Worm (Caenorhabditis elegans): ENCODE data around the gene F38H4.3.

F38H4.3 gene

ce11 chrIV:11842121-11842520, at the start of gene F38H4.3:
Gene F38H4.3 (plus strand): TSS chrIV:11842421.
- TF ChIP-seq B0310.2 (tag; optimal IDR thresholded peaks at IDR 0.05) (no peak), scrt-1 (GFP tag; IDR thresholded peaks at IDR 0.05) (no peak), tra-4 (tag; optimal IDR thresholded peaks at IDR 0.05) (no peak), pes-1 (GFP tag; IDR thresholded peaks at IDR 0.05) (no peak), tbx-37 (GFP tag; conservative IDR thresholded peaks at IDR 0.05) (no peak), sea-1 (GFP tag; conservative IDR thresholded peaks at IDR 0.05) (no peak), ceh-36 (tag; optimal IDR thresholded peaks at IDR 0.05) (no peak), hmg-4 (GFP tag; optimal IDR thresholded peaks at IDR 0.05) (no peak), ceh-13 (GFP tag; optimal IDR thresholded peaks at IDR 0.05) (no peak)

DNA sequence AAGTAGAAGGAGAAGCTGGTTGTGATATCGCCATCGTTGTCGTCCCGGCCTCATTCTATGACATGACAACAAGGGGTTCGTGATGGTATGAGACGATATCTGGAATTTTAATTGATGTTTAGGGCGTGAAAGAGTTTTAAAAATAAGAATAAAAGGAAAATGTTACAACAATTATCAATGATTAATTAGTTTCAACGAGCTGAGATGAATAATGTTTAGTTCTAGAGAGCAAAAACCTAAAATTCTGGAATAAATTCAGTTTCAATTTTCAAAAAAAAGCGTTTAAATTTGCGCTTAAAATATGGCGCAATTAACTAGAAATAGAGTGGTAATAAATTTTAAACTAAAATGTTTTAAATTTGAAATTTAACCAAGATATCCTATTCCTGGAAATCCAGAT, 49.7 kb upstream of the F38H4.3 start, which contains the start of gene H01G02.3:
TSS of gene H01G02.3 (minus strand) at position 101 of the 400 bp plus-strand sequence.
- TF ChIP-seq ceh-36 (tag; optimal IDR thresholded peaks at IDR 0.05), result no peak

DNA sequence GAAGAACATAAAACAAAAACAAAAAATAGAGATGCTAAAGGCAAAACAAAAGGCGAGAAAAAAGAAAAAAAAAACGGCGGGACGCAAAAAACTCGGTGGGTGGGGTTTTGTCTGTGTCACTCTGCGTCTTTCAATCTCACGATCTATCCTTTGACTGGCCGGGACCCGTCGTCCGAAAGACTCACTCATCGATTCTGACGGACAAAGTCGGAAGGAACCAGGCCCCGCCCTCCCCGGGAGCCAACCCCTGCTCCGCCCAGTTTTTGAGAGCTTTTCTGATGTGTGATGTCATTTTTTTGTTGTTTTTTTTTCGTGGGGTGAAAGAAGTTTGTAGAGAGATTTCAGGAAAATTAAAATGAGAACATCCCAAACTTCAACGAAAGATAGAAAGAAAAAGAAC, 49.1 kb upstream of the F38H4.3 start:
- no peak for TF ChIP-seq hmg-4 (GFP tag; optimal IDR thresholded peaks at IDR 0.05)
- TF ChIP-seq pes-1 (GFP tag; IDR thresholded peaks at IDR 0.05), result no peak
- TF ChIP-seq sea-1 (GFP tag; conservative IDR thresholded peaks at IDR 0.05), result no peak
- no peak for TF ChIP-seq ama-1 (optimal IDR thresholded peaks at IDR 0.05)
- TF ChIP-seq B0310.2 (tag; optimal IDR thresholded peaks at IDR 0.05), result no peak
- no peak for TF ChIP-seq scrt-1 (GFP tag; IDR thresholded peaks at IDR 0.05)
- TF ChIP-seq F13C5.2 (tag; optimal IDR thresholded peaks at IDR 0.05), result no peak
- no peak for TF ChIP-seq tra-4 (tag; optimal IDR thresholded peaks at IDR 0.05)
- no peak for TF ChIP-seq ets-7 (tag; optimal IDR thresholded peaks at IDR 0.05)
- no peak for TF ChIP-seq tbx-11 (GFP tag; IDR thresholded peaks at IDR 0.05)
- TF ChIP-seq ceh-13 (GFP tag; optimal IDR thresholded peaks at IDR 0.05), result no peak
- no peak for TF ChIP-seq flt-1 (GFP tag; IDR thresholded peaks at IDR 0.05)
- no peak for TF ChIP-seq aly-1 (tag; optimal IDR thresholded peaks at IDR 0.05)
- TF ChIP-seq ceh-36 (tag; optimal IDR thresholded peaks at IDR 0.05), result no peak
- TF ChIP-seq tbx-37 (GFP tag; conservative IDR thresholded peaks at IDR 0.05), result no peak
- TF ChIP-seq hmbx-1 (tag; optimal IDR thresholded peaks at IDR 0.05), result no peak

- TF ChIP-seq ceh-36 (tag; optimal IDR thresholded peaks at IDR 0.05) (no peak), tbx-11 (GFP tag; IDR thresholded peaks at IDR 0.05) (no peak), hnd-1 (tag; optimal IDR thresholded peaks at IDR 0.05) (no peak), aly-1 (tag; optimal IDR thresholded peaks at IDR 0.05) (no peak), B0310.2 (tag; optimal IDR thresholded peaks at IDR 0.05) (no peak), ama-1 (optimal IDR thresholded peaks at IDR 0.05) (no peak), tbx-37 (GFP tag; conservative IDR thresholded peaks at IDR 0.05) (no peak), scrt-1 (GFP tag; IDR thresholded peaks at IDR 0.05) (no peak), ceh-13 (GFP tag; optimal IDR thresholded peaks at IDR 0.05) (no peak), ets-7 (tag; optimal IDR thresholded peaks at IDR 0.05) (no peak), tra-4 (tag; optimal IDR thresholded peaks at IDR 0.05) (no peak), pes-1 (GFP tag; IDR thresholded peaks at IDR 0.05) (no peak), flt-1 (GFP tag; IDR thresholded peaks at IDR 0.05) (no peak), hmbx-1 (tag; optimal IDR thresholded peaks at IDR 0.05) (no peak), hmg-4 (GFP tag; optimal IDR thresholded peaks at IDR 0.05) (no peak), sea-1 (GFP tag; conservative IDR thresholded peaks at IDR 0.05) (no peak)
These were observed 46.3 kb upstream of the F38H4.3 start for ce11 chrIV:11795964-11796363.

DNA sequence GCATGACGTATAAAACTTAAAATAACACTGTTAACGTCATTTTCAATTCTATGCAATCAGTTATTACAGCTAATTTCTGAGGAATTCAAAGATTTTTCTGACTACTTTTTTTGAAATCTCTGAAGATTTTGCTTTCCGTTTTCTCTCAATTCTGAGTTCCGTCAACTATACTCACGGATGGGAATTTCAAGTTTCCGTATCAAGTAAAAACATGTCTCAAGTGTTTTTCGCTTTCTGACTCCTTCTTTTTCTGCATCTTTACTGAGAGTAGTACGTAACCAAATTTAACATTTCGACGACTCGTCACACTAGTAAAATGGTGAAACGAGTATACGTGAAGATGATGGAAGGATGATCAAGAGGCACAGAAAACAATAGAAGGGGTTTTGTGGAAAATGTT, 45.4 kb upstream of the F38H4.3 start:
- no peak for TF ChIP-seq pes-1 (GFP tag; IDR thresholded peaks at IDR 0.05)
- no peak for TF ChIP-seq hmg-4 (GFP tag; optimal IDR thresholded peaks at IDR 0.05)
- TF ChIP-seq ceh-13 (GFP tag; optimal IDR thresholded peaks at IDR 0.05), result no peak
- TF ChIP-seq aly-1 (tag; optimal IDR thresholded peaks at IDR 0.05), result no peak
- no peak for TF ChIP-seq hnd-1 (tag; optimal IDR thresholded peaks at IDR 0.05)
- no peak for TF ChIP-seq ets-7 (tag; optimal IDR thresholded peaks at IDR 0.05)
- no peak for TF ChIP-seq hmbx-1 (tag; optimal IDR thresholded peaks at IDR 0.05)
- no peak for TF ChIP-seq tbx-11 (GFP tag; IDR thresholded peaks at IDR 0.05)
- TF ChIP-seq F13C5.2 (tag; optimal IDR thresholded peaks at IDR 0.05), result no peak
- TF ChIP-seq ceh-36 (tag; optimal IDR thresholded peaks at IDR 0.05), result no peak
- no peak for TF ChIP-seq scrt-1 (GFP tag; IDR thresholded peaks at IDR 0.05)
- TF ChIP-seq tbx-37 (GFP tag; conservative IDR thresholded peaks at IDR 0.05), result no peak
- no peak for TF ChIP-seq B0310.2 (tag; optimal IDR thresholded peaks at IDR 0.05)

ce11 chrIV:11799240-11799639, 43.0 kb upstream of the F38H4.3 start:
- TF ChIP-seq tbx-11 (GFP tag; IDR thresholded peaks at IDR 0.05), result no peak
- no peak for TF ChIP-seq tra-4 (tag; optimal IDR thresholded peaks at IDR 0.05)
- no peak for TF ChIP-seq ama-1 (optimal IDR thresholded peaks at IDR 0.05)
- TF ChIP-seq F13C5.2 (tag; optimal IDR thresholded peaks at IDR 0.05), result no peak
- TF ChIP-seq ets-7 (tag; optimal IDR thresholded peaks at IDR 0.05), result no peak
- no peak for TF ChIP-seq ceh-13 (GFP tag; optimal IDR thresholded peaks at IDR 0.05)
- no peak for TF ChIP-seq scrt-1 (GFP tag; IDR thresholded peaks at IDR 0.05)
- no peak for TF ChIP-seq flt-1 (GFP tag; IDR thresholded peaks at IDR 0.05)
- no peak for TF ChIP-seq hmbx-1 (tag; optimal IDR thresholded peaks at IDR 0.05)
- no peak for TF ChIP-seq sea-1 (GFP tag; conservative IDR thresholded peaks at IDR 0.05)
- no peak for TF ChIP-seq hnd-1 (tag; optimal IDR thresholded peaks at IDR 0.05)
- no peak for TF ChIP-seq tbx-37 (GFP tag; conservative IDR thresholded peaks at IDR 0.05)
- TF ChIP-seq B0310.2 (tag; optimal IDR thresholded peaks at IDR 0.05), result no peak
- no peak for TF ChIP-seq hmg-4 (GFP tag; optimal IDR thresholded peaks at IDR 0.05)
- TF ChIP-seq pes-1 (GFP tag; IDR thresholded peaks at IDR 0.05), result no peak

- TF ChIP-seq B0310.2 (tag; optimal IDR thresholded peaks at IDR 0.05) (no peak), hmbx-1 (tag; optimal IDR thresholded peaks at IDR 0.05) (no peak), ceh-13 (GFP tag; optimal IDR thresholded peaks at IDR 0.05) (no peak), tbx-11 (GFP tag; IDR thresholded peaks at IDR 0.05) (no peak), F13C5.2 (tag; optimal IDR thresholded peaks at IDR 0.05) (no peak), tbx-37 (GFP tag; conservative IDR thresholded peaks at IDR 0.05) (no peak), hmg-4 (GFP tag; optimal IDR thresholded peaks at IDR 0.05) (no peak), scrt-1 (GFP tag; IDR thresholded peaks at IDR 0.05) (no peak), aly-1 (tag; optimal IDR thresholded peaks at IDR 0.05) (no peak), hnd-1 (tag; optimal IDR thresholded peaks at IDR 0.05) (no peak)
These were observed 41.1 kb upstream of the F38H4.3 start, which contains the start of gene dyf-18 for ce11 chrIV:11801078-11801477. Gene dyf-18 (minus strand): TSS chrIV:11801178.

- no peak for TF ChIP-seq tra-4 (tag; optimal IDR thresholded peaks at IDR 0.05)
- TF ChIP-seq hnd-1 (tag; optimal IDR thresholded peaks at IDR 0.05), result no peak
- TF ChIP-seq tbx-37 (GFP tag; conservative IDR thresholded peaks at IDR 0.05), result no peak
- no peak for TF ChIP-seq F13C5.2 (tag; optimal IDR thresholded peaks at IDR 0.05)
- no peak for TF ChIP-seq hmg-4 (GFP tag; optimal IDR thresholded peaks at IDR 0.05)
- TF ChIP-seq ceh-13 (GFP tag; optimal IDR thresholded peaks at IDR 0.05), result no peak
- TF ChIP-seq aly-1 (tag; optimal IDR thresholded peaks at IDR 0.05), result no peak
- no peak for TF ChIP-seq ets-7 (tag; optimal IDR thresholded peaks at IDR 0.05)
- no peak for TF ChIP-seq B0310.2 (tag; optimal IDR thresholded peaks at IDR 0.05)
- TF ChIP-seq hmbx-1 (tag; optimal IDR thresholded peaks at IDR 0.05), result no peak
- no peak for TF ChIP-seq ceh-36 (tag; optimal IDR thresholded peaks at IDR 0.05)
- TF ChIP-seq flt-1 (GFP tag; IDR thresholded peaks at IDR 0.05), result no peak
- TF ChIP-seq tbx-11 (GFP tag; IDR thresholded peaks at IDR 0.05), result no peak
- no peak for TF ChIP-seq sea-1 (GFP tag; conservative IDR thresholded peaks at IDR 0.05)
- TF ChIP-seq scrt-1 (GFP tag; IDR thresholded peaks at IDR 0.05), result no peak
These were observed 39.2 kb upstream of the F38H4.3 start, which contains the start of gene H01G02.4 for ce11 chrIV:11803044-11803443. Gene H01G02.4 (minus strand): TSS chrIV:11803144.

Data from whole organism, early embryonic.